Worm (Caenorhabditis elegans) whole organism, late embryonic: ENCODE data around the gene srp-8.

Source experiments
- C08G9.2 ChIP-seq: sonication (generic microtip); optimal IDR thresholded peaks from 2 replicates; lab custom pipeline; 2016; ENCODE audit warnings: mild to moderate bottlenecking, missing genetic modification characterization, moderate library complexity, missing compliant biosample characterization
- K02D7.2 ChIP-seq: sonication (generic microtip); optimal IDR thresholded peaks from 2 replicates; lab custom pipeline; 2017; ENCODE audit warnings: mild to moderate bottlenecking, missing genetic modification characterization, missing compliant biosample characterization
- K09A11.1 ChIP-seq: sonication (generic microtip); optimal IDR thresholded peaks from 2 replicates; lab custom pipeline; 2017; ENCODE audit warnings: antibody characterized with exemption, mild to moderate bottlenecking, missing genetic modification characterization, missing compliant biosample characterization; ENCODE audit not compliant: insufficient read depth
- T23F11.4 ChIP-seq: fragments of 200-800 bp; sonication (Bioruptor generic); optimal IDR thresholded peaks from 2 replicates; lab custom pipeline; 2018; ENCODE audit warnings: mild to moderate bottlenecking, missing genetic modification characterization, missing compliant biosample characterization
- ama-1 ChIP-seq: fragments of 150-350 bp; optimal IDR thresholded peaks from 2 replicates; lab custom pipeline; 2014
- ceh-14 ChIP-seq: sonication (generic microtip); optimal IDR thresholded peaks from 2 replicates; lab custom pipeline; 2016; ENCODE audit warnings: missing genotype, missing genetic modification characterization, missing compliant biosample characterization
- ceh-19 ChIP-seq: fragments of 200-800 bp; sonication (Bioruptor generic); optimal IDR thresholded peaks from 2 replicates; lab custom pipeline; 2018; ENCODE audit warnings: mild to moderate bottlenecking, missing genetic modification characterization, missing compliant biosample characterization
- ceh-24 ChIP-seq: sonication (generic microtip); optimal IDR thresholded peaks from 2 replicates; lab custom pipeline; 2016; ENCODE audit warnings: mild to moderate bottlenecking, missing genetic modification characterization, missing compliant biosample characterization
- ceh-30 ChIP-seq: fragments of 150-350 bp; optimal IDR thresholded peaks from 2 replicates; lab custom pipeline; 2014; ENCODE audit warnings: missing biosample characterization, missing genetic modification characterization
- ceh-31 ChIP-seq: sonication (generic microtip); optimal IDR thresholded peaks from 2 replicates; lab custom pipeline; 2016; ENCODE audit warnings: missing genetic modification characterization, missing compliant biosample characterization
- ceh-34 ChIP-seq: sonication (generic microtip); optimal IDR thresholded peaks from 2 replicates; lab custom pipeline; 2016; ENCODE audit warnings: mild to moderate bottlenecking, missing genetic modification characterization, missing compliant biosample characterization
- ceh-48 ChIP-seq: sonication (generic microtip); optimal IDR thresholded peaks from 2 replicates; lab custom pipeline; 2016; ENCODE audit warnings: missing genetic modification characterization, inconsistent platforms, missing compliant biosample characterization
- dve-1 ChIP-seq: sonication (generic microtip); optimal IDR thresholded peaks from 2 replicates; lab custom pipeline; 2017; ENCODE audit warnings: antibody characterized with exemption, mild to moderate bottlenecking, missing genetic modification characterization, missing compliant biosample characterization
- elt-2 ChIP-seq: sonication (generic microtip); optimal IDR thresholded peaks from 2 replicates; lab custom pipeline; 2016; ENCODE audit warnings: missing genetic modification reagents, missing genetic modification characterization, missing compliant biosample characterization
- elt-4 ChIP-seq: sonication (generic microtip); optimal IDR thresholded peaks from 2 replicates; lab custom pipeline; 2016; ENCODE audit warnings: missing genetic modification characterization, missing compliant biosample characterization
- fax-1 ChIP-seq: sonication (generic microtip); optimal IDR thresholded peaks from 2 replicates; lab custom pipeline; 2016; ENCODE audit warnings: missing genotype, missing genetic modification characterization, missing compliant biosample characterization
- gmeb-2 ChIP-seq: sonication (generic microtip); optimal IDR thresholded peaks from 2 replicates; lab custom pipeline; 2016; ENCODE audit warnings: missing genetic modification characterization, inconsistent platforms, missing compliant biosample characterization
- hlh-13 ChIP-seq: fragments of 200-800 bp; sonication (Bioruptor generic); optimal IDR thresholded peaks from 2 replicates; lab custom pipeline; 2018; ENCODE audit warnings: mild to moderate bottlenecking, missing genetic modification characterization, missing compliant biosample characterization
- hlh-15 ChIP-seq: sonication (generic microtip); optimal IDR thresholded peaks from 2 replicates; lab custom pipeline; 2016; ENCODE audit warnings: missing genetic modification characterization, missing compliant biosample characterization
- lim-6 ChIP-seq: sonication (generic microtip); optimal IDR thresholded peaks from 2 replicates; lab custom pipeline; 2016; ENCODE audit warnings: missing genetic modification characterization, missing compliant biosample characterization
- lin-11 ChIP-seq: fragments of 200-800 bp; sonication (Bioruptor generic); optimal IDR thresholded peaks from 2 replicates; lab custom pipeline; 2018; ENCODE audit warnings: mild to moderate bottlenecking, missing genetic modification characterization, missing compliant biosample characterization
- madf-2 ChIP-seq: sonication (generic microtip); optimal IDR thresholded peaks from 2 replicates; lab custom pipeline; 2017; ENCODE audit warnings: missing genetic modification characterization, missing compliant biosample characterization
- mec-3 ChIP-seq: sonication (generic microtip); optimal IDR thresholded peaks from 2 replicates; lab custom pipeline; 2016; ENCODE audit warnings: borderline replicate concordance, missing genetic modification characterization, missing compliant biosample characterization
- nfya-1 ChIP-seq: sonication (generic microtip); optimal IDR thresholded peaks from 2 replicates; lab custom pipeline; 2017; ENCODE audit warnings: missing genetic modification characterization, mild to moderate bottlenecking, missing compliant biosample characterization, antibody characterized with exemption, moderate library complexity
- npax-4 ChIP-seq: sonication (generic microtip); optimal IDR thresholded peaks from 2 replicates; lab custom pipeline; 2016; ENCODE audit warnings: missing genetic modification characterization, missing compliant biosample characterization
- odd-2 ChIP-seq: sonication (generic microtip); optimal IDR thresholded peaks from 2 replicates; lab custom pipeline; 2017; ENCODE audit warnings: antibody characterized with exemption, mild to moderate bottlenecking, missing genetic modification characterization, missing compliant biosample characterization
- pag-3 ChIP-seq: sonication (generic microtip); optimal IDR thresholded peaks from 2 replicates; lab custom pipeline; 2016; ENCODE audit warnings: missing compliant biosample characterization, missing genetic modification characterization, borderline replicate concordance
- pha-4 ChIP-seq: fragments of 150-350 bp; optimal IDR thresholded peaks from 2 replicates; lab custom pipeline; 2018; ENCODE audit warnings: missing biosample characterization, missing genetic modification reagents, missing genetic modification characterization
- pros-1 ChIP-seq: fragments of 150-350 bp; optimal IDR thresholded peaks from 2 replicates; lab custom pipeline; 2014; ENCODE audit warnings: missing biosample characterization, missing genetic modification reagents, missing genetic modification characterization
- ref-2 ChIP-seq: sonication (generic microtip); optimal IDR thresholded peaks from 2 replicates; lab custom pipeline; 2016; ENCODE audit warnings: missing genetic modification characterization, missing compliant biosample characterization
- rnt-1 ChIP-seq: sonication (generic microtip); optimal IDR thresholded peaks from 2 replicates; lab custom pipeline; 2016; ENCODE audit warnings: missing genetic modification characterization, missing compliant biosample characterization
- sox-2 ChIP-seq: fragments of 200-800 bp; sonication (Bioruptor generic); IDR thresholded peaks from 2 replicates; pipeline ENCODE4 v1.3.6; 2022; ENCODE audit warnings: missing genetic modification reagents, missing genetic modification characterization, missing compliant biosample characterization
- syd-9 ChIP-seq: sonication (generic microtip); optimal IDR thresholded peaks from 2 replicates; lab custom pipeline; 2016; ENCODE audit warnings: mild to moderate bottlenecking, missing genetic modification characterization, moderate library complexity, missing compliant biosample characterization
- tbx-2 ChIP-seq: sonication (generic microtip); optimal IDR thresholded peaks from 2 replicates; lab custom pipeline; 2016; ENCODE audit warnings: missing genetic modification characterization, missing compliant biosample characterization
- tbx-7 ChIP-seq: sonication (generic microtip); optimal IDR thresholded peaks from 2 replicates; lab custom pipeline; 2016; ENCODE audit warnings: missing genotype, missing genetic modification characterization, missing compliant biosample characterization
- unc-42 ChIP-seq: sonication (generic microtip); optimal IDR thresholded peaks from 2 replicates; lab custom pipeline; 2016; ENCODE audit warnings: missing genotype, missing genetic modification characterization, missing compliant biosample characterization
- unc-55 ChIP-seq: sonication (generic microtip); optimal IDR thresholded peaks from 2 replicates; lab custom pipeline; 2017; ENCODE audit warnings: missing biosample characterization, missing genetic modification reagents, missing genetic modification characterization
- unc-86 ChIP-seq: sonication (generic microtip); optimal IDR thresholded peaks from 2 replicates; lab custom pipeline; 2016; ENCODE audit warnings: missing genetic modification characterization, missing compliant biosample characterization
- zip-5 ChIP-seq: sonication (generic microtip); optimal IDR thresholded peaks from 2 replicates; lab custom pipeline; 2016; ENCODE audit warnings: missing genetic modification characterization, missing compliant biosample characterization

srp-8 gene

ce11 chrV:8169150-8169549, 14.3 kb upstream of the srp-8 start:
- no peak for TF ChIP-seq unc-86 (tag; lab: Kevin White, UChicago)
- no peak for TF ChIP-seq pha-4
- TF ChIP-seq npax-4 (tag; lab: Kevin White, UChicago) = no peak
- no peak for TF ChIP-seq madf-2
- no peak for TF ChIP-seq dve-1 (tag; lab: Kevin White, UChicago)
- no peak for TF ChIP-seq sox-2 (GFP tag; lab: Robert Waterston, UW)
- TF ChIP-seq nfya-1 (tag; lab: Kevin White, UChicago) = no peak
- TF ChIP-seq ceh-48 (tag; lab: Kevin White, UChicago) = no peak
- no peak for TF ChIP-seq C08G9.2 (tag; lab: Kevin White, UChicago)
- TF ChIP-seq mec-3 (tag; lab: Kevin White, UChicago) = no peak
- TF ChIP-seq elt-4 (tag; lab: Kevin White, UChicago) = no peak
- TF ChIP-seq ceh-34 (tag; lab: Kevin White, UChicago) = no peak
- TF ChIP-seq K09A11.1 = no peak
- TF ChIP-seq zip-5 = no peak

- no peak for TF ChIP-seq lim-6 (tag; lab: Kevin White, UChicago)
- no peak for TF ChIP-seq npax-4 (tag; lab: Kevin White, UChicago)
- no peak for TF ChIP-seq sox-2 (GFP tag; lab: Robert Waterston, UW)
- TF ChIP-seq ceh-31 (tag; lab: Kevin White, UChicago) = no peak
- TF ChIP-seq fax-1 = no peak
- no peak for TF ChIP-seq ceh-24 (tag; lab: Kevin White, UChicago)
- no peak for TF ChIP-seq lin-11 (tag; lab: Kevin White, UChicago)
- TF ChIP-seq pag-3 (tag; lab: Kevin White, UChicago) = no peak
- TF ChIP-seq rnt-1 (tag; lab: Kevin White, UChicago) = no peak
- no peak for TF ChIP-seq pros-1 (tag; lab: Kevin White, UChicago)
These were observed 13.2 kb upstream of the srp-8 start for ce11 chrV:8170300-8170699.

ce11 chrV:8171688-8172087, 11.8 kb upstream of the srp-8 start:
- TF ChIP-seq ceh-30 (tag; lab: Kevin White, UChicago) (no peak), syd-9 (tag; lab: Kevin White, UChicago) (no peak), K09A11.1 (no peak), ref-2 (tag; lab: Kevin White, UChicago) (no peak), unc-55 (GFP tag; lab: Kevin White, UChicago) (no peak), tbx-2 (no peak), odd-2 (tag; lab: Kevin White, UChicago) (no peak), elt-2 (tag; lab: Kevin White, UChicago) (no peak), zip-5 (no peak), unc-42 (tag; lab: Kevin White, UChicago) (no peak), hlh-15 (tag; lab: Kevin White, UChicago) (no peak), ama-1 (no peak), madf-2 (no peak), mec-3 (tag; lab: Kevin White, UChicago) (no peak), hlh-13 (GFP tag; lab: Kevin White, UChicago) (no peak)
- TF ChIP-seq, all 69 proteins: peak for 0

ce11 chrV:8177349-8177748, 6.1 kb upstream of the srp-8 start, which contains the start of gene F20D6.9:
Gene F20D6.9, minus strand, starts transcription at chrV:8177449.
- TF ChIP-seq gmeb-2 = no peak
- no peak for TF ChIP-seq ref-2 (tag; lab: Kevin White, UChicago)
- TF ChIP-seq lin-11 (tag; lab: Kevin White, UChicago) = no peak
- no peak for TF ChIP-seq unc-55 (GFP tag; lab: Kevin White, UChicago)
- TF ChIP-seq T23F11.4 (GFP tag; lab: Kevin White, UChicago) = no peak

- TF ChIP-seq syd-9 (tag; lab: Kevin White, UChicago) = no peak
- TF ChIP-seq ceh-14 = no peak
- no peak for TF ChIP-seq unc-86 (tag; lab: Kevin White, UChicago)
- TF ChIP-seq K02D7.2 (tag; lab: Kevin White, UChicago) = no peak
- no peak for TF ChIP-seq sox-2 (GFP tag; lab: Robert Waterston, UW)
- no peak for TF ChIP-seq tbx-7 (tag; lab: Kevin White, UChicago)
- no peak for TF ChIP-seq ceh-19 (GFP tag; lab: Kevin White, UChicago)
- no peak for TF ChIP-seq zip-5
These were observed 5.2 kb upstream of the srp-8 start for ce11 chrV:8178279-8178678.
